Fruit fly (Drosophila melanogaster) whole organism, embryonic: Measurements from ENCODE around the gene M6.

Experiments
- B-H2 ChIP-seq: fragments of 200-800 bp; sonication (Bioruptor generic); optimal IDR thresholded peaks from 2 replicates; lab custom pipeline; 2018; ENCODE audit warnings: missing biosample characterization, mild to moderate bottlenecking, missing genetic modification characterization
- CG11093 ChIP-seq: fragments of 200-800 bp; sonication (Bioruptor generic); IDR thresholded peaks from 3 replicates; pipeline ENCODE4 v1.3.6; 2022; ENCODE audit warnings: missing biosample characterization, missing genetic modification characterization
- CG14860 ChIP-seq: fragments of 200-800 bp; sonication (Bioruptor generic); IDR thresholded peaks from 3 replicates; pipeline ENCODE4 v1.3.6; 2022; ENCODE audit warnings: missing biosample characterization, missing genetic modification characterization; ENCODE audit not compliant: partially characterized antibody
- CG15696 ChIP-seq: fragments of 200-800 bp; sonication (Bioruptor generic); optimal IDR thresholded peaks from 2 replicates; lab custom pipeline; 2019; ENCODE audit warnings: missing biosample characterization, mild to moderate bottlenecking, missing genetic modification characterization, moderate library complexity
- CG16863 ChIP-seq: fragments of 200-800 bp; sonication (Bioruptor generic); optimal IDR thresholded peaks from 3 replicates; lab custom pipeline; 2016; ENCODE audit warnings: missing biosample characterization, missing genetic modification characterization
- CG18619 ChIP-seq: fragments of 200-800 bp; sonication (Bioruptor generic); optimal IDR thresholded peaks from 3 replicates; lab custom pipeline; 2017; ENCODE audit warnings: missing biosample characterization, mild to moderate bottlenecking, missing genetic modification characterization
- CG18764 ChIP-seq: fragments of 200-800 bp; sonication (Bioruptor generic); optimal IDR thresholded peaks from 3 replicates; lab custom pipeline; 2016; ENCODE audit warnings: missing biosample characterization, missing genetic modification characterization
- CG2116 ChIP-seq: fragments of 200-800 bp; sonication (Bioruptor generic); optimal IDR thresholded peaks from 3 replicates; lab custom pipeline; 2018; ENCODE audit warnings: missing biosample characterization, mild to moderate bottlenecking, missing genetic modification characterization
- CG2120 ChIP-seq: fragments of 200-800 bp; sonication (Bioruptor generic); optimal IDR thresholded peaks from 3 replicates; lab custom pipeline; 2016; ENCODE audit warnings: missing biosample characterization, missing genetic modification characterization
- CG2129 ChIP-seq: fragments of 200-800 bp; sonication (Bioruptor generic); IDR thresholded peaks from 2 replicates; pipeline ENCODE4 v1.3.6; 2022; ENCODE audit warnings: missing biosample characterization, missing genetic modification characterization; ENCODE audit not compliant: partially characterized antibody
- CG30020 ChIP-seq: fragments of 200-800 bp; optimal IDR thresholded peaks from 2 replicates; lab custom pipeline; 2019; ENCODE audit warnings: missing biosample characterization, mild to moderate bottlenecking, missing genetic modification characterization, moderate library complexity
- CG3163 ChIP-seq: fragments of 200-800 bp; sonication (Bioruptor generic); optimal IDR thresholded peaks from 3 replicates; lab custom pipeline; 2016; ENCODE audit warnings: missing biosample characterization, missing genetic modification characterization
- CG33213 ChIP-seq: fragments of 200-800 bp; sonication (Bioruptor generic); optimal IDR thresholded peaks from 3 replicates; lab custom pipeline; 2016; ENCODE audit warnings: missing biosample characterization, missing genetic modification characterization
- CG4404 ChIP-seq: fragments of 200-800 bp; sonication (Bioruptor generic); IDR thresholded peaks from 2 replicates; pipeline ENCODE4 v1.3.6; 2022; ENCODE audit warnings: missing biosample characterization, missing genetic modification characterization
- CG7928 ChIP-seq: fragments of 200-800 bp; sonication (Bioruptor generic); optimal IDR thresholded peaks from 2 replicates; lab custom pipeline; 2017; ENCODE audit warnings: missing biosample characterization, mild to moderate bottlenecking, missing genetic modification characterization
- CG8290 ChIP-seq, 3 experiments: fragments of 200-800 bp; sonication (Bioruptor generic); optimal IDR thresholded peaks; 2 replicates each; lab custom pipeline; 2016 to 2019; ENCODE audit warnings: missing biosample characterization in 3 of 3, missing genetic modification characterization in 3 of 3, mild to moderate bottlenecking in 2 of 3, moderate library complexity in 1 of 3
- CG8478 ChIP-seq: fragments of >200 bp; optimal IDR thresholded peaks from 2 replicates; lab custom pipeline; 2018
- Chrac-16 ChIP-seq: fragments of 200-800 bp; sonication (Bioruptor generic); optimal IDR thresholded peaks from 3 replicates; lab custom pipeline; 2016; ENCODE audit warnings: missing biosample characterization, missing genetic modification characterization
- CrebB ChIP-seq: fragments of 200-800 bp; sonication (Bioruptor generic); optimal IDR thresholded peaks from 3 replicates; lab custom pipeline; 2018; ENCODE audit warnings: missing biosample characterization, mild to moderate bottlenecking, missing genetic modification characterization
- E2f2 ChIP-seq: fragments of 200-800 bp; sonication (Bioruptor generic); IDR thresholded peaks from 2 replicates; pipeline ENCODE4 v1.3.6; 2022; ENCODE audit warnings: missing biosample characterization, missing genetic modification characterization
- ERR ChIP-seq: fragments of 200-800 bp; sonication (Bioruptor generic); optimal IDR thresholded peaks from 2 replicates; lab custom pipeline; 2016; ENCODE audit warnings: missing biosample characterization, missing genetic modification characterization
- Elba2 ChIP-seq: fragments of 200-800 bp; sonication (Bioruptor generic); optimal IDR thresholded peaks from 3 replicates; lab custom pipeline; 2016; ENCODE audit warnings: missing biosample characterization, missing genetic modification characterization
- GATAe ChIP-seq: fragments of 200-800 bp; sonication (Bioruptor generic); conservative IDR thresholded peaks from 2 replicates; pipeline ENCODE4 v1.3.6; 2022; ENCODE audit warnings: missing biosample characterization, missing genetic modification characterization
- HLH54F ChIP-seq: fragments of 200-800 bp; sonication (Bioruptor generic); optimal IDR thresholded peaks from 3 replicates; lab custom pipeline; 2016; ENCODE audit warnings: missing biosample characterization, missing genetic modification characterization
- Hmx ChIP-seq: fragments of 200-800 bp; sonication (Bioruptor generic); optimal IDR thresholded peaks from 2 replicates; lab custom pipeline; 2016; ENCODE audit warnings: missing biosample characterization, missing genetic modification characterization
- Pdp1 ChIP-seq, 2 experiments: fragments of 200-800 bp; sonication (Bioruptor generic); optimal IDR thresholded peaks; 3 replicates each; lab custom pipeline; 2016; ENCODE audit warnings: missing biosample characterization in 2 of 2, missing genetic modification characterization in 2 of 2, mild to moderate bottlenecking in 1 of 2, moderate library complexity in 1 of 2
- Poxn ChIP-seq: fragments of 200-800 bp; sonication (Bioruptor generic); IDR thresholded peaks from 2 replicates; pipeline ENCODE4 v1.3.6; 2022; ENCODE audit warnings: missing biosample characterization, missing genetic modification characterization
- Sin3A ChIP-seq: fragments of >200 bp; optimal IDR thresholded peaks from 2 replicates; lab custom pipeline; 2018
- Sry-δ ChIP-seq: fragments of 200-800 bp; sonication (Bioruptor generic); optimal IDR thresholded peaks from 2 replicates; lab custom pipeline; 2016; ENCODE audit warnings: missing biosample characterization, missing genetic modification characterization
- bcd ChIP-seq: fragments of 200-800 bp; sonication (Bioruptor generic); optimal IDR thresholded peaks from 2 replicates; lab custom pipeline; 2017; ENCODE audit warnings: missing biosample characterization, mild to moderate bottlenecking, missing genetic modification characterization
- bowl ChIP-seq: fragments of 200-800 bp; sonication (Bioruptor generic); IDR thresholded peaks from 2 replicates; pipeline ENCODE4 v1.3.6; 2022; ENCODE audit warnings: missing biosample characterization, missing genetic modification characterization
- caup ChIP-seq: fragments of 200-800 bp; sonication (Bioruptor generic); optimal IDR thresholded peaks from 3 replicates; lab custom pipeline; 2017; ENCODE audit warnings: missing biosample characterization, mild to moderate bottlenecking, missing genetic modification characterization, moderate library complexity; ENCODE audit not compliant: severe bottlenecking
- cg ChIP-seq: fragments of 200-800 bp; sonication (Bioruptor generic); optimal IDR thresholded peaks from 3 replicates; lab custom pipeline; 2019; ENCODE audit warnings: missing biosample characterization, mild to moderate bottlenecking, missing genetic modification characterization, moderate library complexity
- crol ChIP-seq: fragments of 200-800 bp; sonication (Bioruptor generic); IDR thresholded peaks from 2 replicates; pipeline ENCODE4 v1.3.6; 2022; ENCODE audit warnings: missing biosample characterization, missing genetic modification characterization
- cwo ChIP-seq: fragments of 200-800 bp; sonication (Bioruptor generic); optimal IDR thresholded peaks from 3 replicates; lab custom pipeline; 2017; ENCODE audit warnings: missing biosample characterization, missing genetic modification characterization, mild to moderate bottlenecking, moderate library complexity, missing genetic modification reagents
- emc ChIP-seq: fragments of 200-800 bp; sonication (Bioruptor generic); optimal IDR thresholded peaks from 2 replicates; lab custom pipeline; 2016; ENCODE audit warnings: missing biosample characterization, missing genetic modification characterization
- eyg ChIP-seq: fragments of 200-800 bp; sonication (Bioruptor generic); optimal IDR thresholded peaks from 3 replicates; lab custom pipeline; 2016; ENCODE audit warnings: missing biosample characterization, missing genetic modification characterization
- ftz-f1 ChIP-seq: fragments of 200-800 bp; sonication (Bioruptor generic); optimal IDR thresholded peaks from 2 replicates; lab custom pipeline; 2016; ENCODE audit warnings: missing biosample characterization, missing genetic modification characterization
- gt ChIP-seq: fragments of 200-800 bp; sonication (Bioruptor generic); IDR thresholded peaks from 2 replicates; pipeline ENCODE4 v1.3.6; 2022; ENCODE audit warnings: missing biosample characterization, missing genetic modification characterization
- h ChIP-seq: fragments of >200 bp; optimal IDR thresholded peaks from 2 replicates; lab custom pipeline; 2017
- ham ChIP-seq: fragments of 200-800 bp; sonication (Bioruptor generic); IDR thresholded peaks from 2 replicates; pipeline ENCODE4 v1.3.6; 2022; ENCODE audit warnings: missing biosample characterization, missing genetic modification characterization
- insv ChIP-seq, 2 experiments: fragments of 200-800 bp; sonication (Bioruptor generic); optimal IDR thresholded peaks; 3 replicates each; lab custom pipeline; 2016 to 2018; ENCODE audit warnings: missing biosample characterization in 2 of 2, missing genetic modification characterization in 2 of 2
- lab ChIP-seq: fragments of 200-800 bp; sonication (Bioruptor generic); optimal IDR thresholded peaks from 3 replicates; lab custom pipeline; 2017; ENCODE audit warnings: missing biosample characterization, missing genetic modification characterization, mild to moderate bottlenecking, moderate library complexity, missing genetic modification reagents
- nerfin-1 ChIP-seq: fragments of 200-800 bp; sonication (Bioruptor generic); optimal IDR thresholded peaks from 3 replicates; lab custom pipeline; 2019; ENCODE audit warnings: missing biosample characterization, mild to moderate bottlenecking, missing genetic modification characterization, moderate library complexity
- nerfin-2 ChIP-seq: fragments of 200-800 bp; sonication (Bioruptor generic); IDR thresholded peaks from 2 replicates; pipeline ENCODE4 v1.3.6; 2022; ENCODE audit warnings: missing biosample characterization, missing genetic modification characterization; ENCODE audit not compliant: partially characterized antibody
- sna ChIP-seq: fragments of 200-800 bp; sonication (Bioruptor generic); IDR thresholded peaks from 2 replicates; pipeline ENCODE4 v1.3.6; 2022; ENCODE audit warnings: missing biosample characterization, missing genetic modification characterization; ENCODE audit not compliant: partially characterized antibody
- sug ChIP-seq: fragments of 200-800 bp; optimal IDR thresholded peaks from 2 replicates; lab custom pipeline; 2019; ENCODE audit warnings: missing biosample characterization, mild to moderate bottlenecking, missing genetic modification characterization, moderate library complexity
- tgo ChIP-seq: fragments of 200-800 bp; sonication (Bioruptor generic); IDR thresholded peaks from 3 replicates; pipeline ENCODE4 v1.3.6; 2022; ENCODE audit warnings: missing biosample characterization, missing genetic modification characterization
- unc-4 ChIP-seq: fragments of 200-800 bp; sonication (Bioruptor generic); IDR thresholded peaks from 2 replicates; pipeline ENCODE4 v1.3.6; 2022; ENCODE audit warnings: missing biosample characterization, missing genetic modification characterization; ENCODE audit not compliant: partially characterized antibody
- unpg ChIP-seq: fragments of 200-800 bp; sonication (Bioruptor generic); optimal IDR thresholded peaks from 3 replicates; lab custom pipeline; 2018; ENCODE audit warnings: missing biosample characterization, mild to moderate bottlenecking, missing genetic modification characterization, moderate library complexity
- vvl ChIP-seq: fragments of 200-800 bp; sonication (Bioruptor generic); IDR thresholded peaks from 2 replicates; pipeline ENCODE4 v1.3.6; 2022; ENCODE audit warnings: missing biosample characterization, missing genetic modification characterization
- zen ChIP-seq: fragments of 200-800 bp; sonication (Bioruptor generic); optimal IDR thresholded peaks from 3 replicates; lab custom pipeline; 2018; ENCODE audit warnings: missing biosample characterization, mild to moderate bottlenecking, missing genetic modification characterization, moderate library complexity

The M6 gene

DNA sequence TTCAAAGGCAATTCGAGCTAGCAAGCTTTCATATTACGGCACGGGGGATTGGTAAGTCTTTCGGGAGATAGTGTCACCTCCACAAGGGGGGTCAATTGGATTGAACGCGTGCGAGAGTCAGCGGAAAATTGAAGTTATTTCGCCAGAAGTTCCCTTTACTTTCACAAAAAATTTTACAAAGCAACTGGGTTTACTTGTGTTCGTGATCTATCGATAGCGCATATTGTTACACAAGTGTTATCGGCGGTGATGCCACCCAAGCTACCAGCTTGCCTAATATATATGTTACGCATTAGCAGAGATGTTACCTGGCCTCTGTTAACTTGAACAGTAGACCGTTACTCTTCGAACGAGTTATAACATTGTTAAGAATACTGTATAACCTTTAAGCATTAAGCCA, 47.1 kb downstream of the M6 start, which contains the start of gene Wnk (continued):
- TF ChIP-seq h (lab: Kevin White, UChicago) (no peak), crol (GFP tag; lab: Robert Waterston, UW) (no peak), Hmx (GFP tag; lab: Kevin White, UChicago) (no peak), B-H2 (no peak), cg (peak; percentile 70), eyg (GFP tag; lab: Kevin White, UChicago) (no peak), caup (no peak), CG2129 (GFP tag; lab: Robert Waterston, UW) (0 out of 2 replicates have a peak, but pooled peaks have one; percentile 35), CrebB (tag; lab: Kevin White, UChicago) (no peak), HLH54F (GFP tag; lab: Kevin White, UChicago) (no peak), Chrac-16 (GFP tag; lab: Kevin White, UChicago) (no peak), Elba2 (GFP tag; lab: Kevin White, UChicago) (no peak), insv (GFP tag; optimal IDR thresholded peaks at IDR 0.05; lab: Kevin White, UChicago) (no peak), CG16863 (GFP tag; lab: Kevin White, UChicago) (no peak), Sry-δ (GFP tag; lab: Kevin White, UChicago) (peak; percentile 67), nerfin-1 (tag; lab: Kevin White, UChicago) (no peak), unpg (GFP tag; lab: Kevin White, UChicago) (no peak), ftz-f1 (GFP tag; lab: Kevin White, UChicago) (no peak), sna (GFP tag; lab: Robert Waterston, UW) (peak; percentile 75), lab (no peak), bowl (no peak), CG18764 (GFP tag; lab: Kevin White, UChicago) (no peak), nerfin-2 (peak; percentile 64; the same call in 1 of the 2 replicates), CG2120 (GFP tag; lab: Kevin White, UChicago) (no peak), CG30020 (peak; percentile 36), unc-4 (GFP tag; lab: Robert Waterston, UW) (peak; percentile 81), CG15696 (tag; lab: Kevin White, UChicago) (no peak), CG8290 (GFP tag; optimal IDR thresholded peaks at IDR 0.05; lab: Kevin White, UChicago) (no peak), CG8290 (tag; optimal IDR thresholded peaks at IDR 0.05; lab: Kevin White, UChicago) (no peak), Poxn (no peak), CG8478 (no peak), sug (tag; lab: Kevin White, UChicago) (no peak), tgo (GFP tag; lab: Robert Waterston, UW) (no peak), Pdp1 (GFP tag; optimal IDR thresholded peaks at IDR 0.05; lab: Kevin White, UChicago) (peak in 1 of 2 experiments; percentile 100), CG3163 (GFP tag; lab: Kevin White, UChicago) (no peak), CG4404 (GFP tag; lab: Robert Waterston, UW) (no peak), gt (GFP tag; lab: Robert Waterston, UW) (no peak), CG33213 (GFP tag; lab: Kevin White, UChicago) (no peak), CG7928 (GFP tag; lab: Kevin White, UChicago) (no peak), bcd (no peak), emc (GFP tag; lab: Kevin White, UChicago) (no peak), E2f2 (peak; percentile 30; the same call in 1 of the 2 replicates), ham (GFP tag; lab: Robert Waterston, UW) (no peak), CG2116 (peak; percentile 60), vvl (GFP tag; lab: Robert Waterston, UW) (no peak), Sin3A (lab: Kevin White, UChicago) (peak; percentile 36), zen (tag; lab: Kevin White, UChicago) (no peak), CG14860 (GFP tag; lab: Robert Waterston, UW) (peak; percentile 72), CG11093 (GFP tag; lab: Robert Waterston, UW) (no peak), ERR (GFP tag; lab: Kevin White, UChicago) (no peak), GATAe (GFP tag; lab: Robert Waterston, UW) (no peak), CG18619 (no peak), cwo (GFP tag; lab: Kevin White, UChicago) (no peak)
